Worm (Caenorhabditis elegans) whole organism, late embryonic: Measurements from ENCODE around the gene F17E9.15.

ENCODE experiments used
- C08G9.2 ChIP-seq: sonication (generic microtip); optimal IDR thresholded peaks from 2 replicates; lab custom pipeline; 2016; ENCODE audit warnings: mild to moderate bottlenecking, missing genetic modification characterization, moderate library complexity, missing compliant biosample characterization
- F13H6.1 ChIP-seq: sonication (generic microtip); optimal IDR thresholded peaks from 2 replicates; lab custom pipeline; 2016; ENCODE audit warnings: missing genetic modification characterization, missing compliant biosample characterization
- K02D7.2 ChIP-seq: sonication (generic microtip); optimal IDR thresholded peaks from 2 replicates; lab custom pipeline; 2017; ENCODE audit warnings: mild to moderate bottlenecking, missing genetic modification characterization, missing compliant biosample characterization
- K09A11.1 ChIP-seq: sonication (generic microtip); optimal IDR thresholded peaks from 2 replicates; lab custom pipeline; 2017; ENCODE audit warnings: antibody characterized with exemption, mild to moderate bottlenecking, missing genetic modification characterization, missing compliant biosample characterization; ENCODE audit not compliant: insufficient read depth
- T23F11.4 ChIP-seq: fragments of 200-800 bp; sonication (Bioruptor generic); optimal IDR thresholded peaks from 2 replicates; lab custom pipeline; 2018; ENCODE audit warnings: mild to moderate bottlenecking, missing genetic modification characterization, missing compliant biosample characterization
- ahr-1 ChIP-seq: sonication (generic microtip); optimal IDR thresholded peaks from 2 replicates; lab custom pipeline; 2016; ENCODE audit warnings: missing genetic modification characterization, missing compliant biosample characterization
- ama-1 ChIP-seq: fragments of 150-350 bp; optimal IDR thresholded peaks from 2 replicates; lab custom pipeline; 2014
- ceh-14 ChIP-seq: sonication (generic microtip); optimal IDR thresholded peaks from 2 replicates; lab custom pipeline; 2016; ENCODE audit warnings: missing genotype, missing genetic modification characterization, missing compliant biosample characterization
- ceh-18 ChIP-seq: sonication (generic microtip); optimal IDR thresholded peaks from 2 replicates; lab custom pipeline; 2016; ENCODE audit warnings: missing genetic modification characterization, missing compliant biosample characterization
- ceh-19 ChIP-seq: fragments of 200-800 bp; sonication (Bioruptor generic); optimal IDR thresholded peaks from 2 replicates; lab custom pipeline; 2018; ENCODE audit warnings: mild to moderate bottlenecking, missing genetic modification characterization, missing compliant biosample characterization
- ceh-2 ChIP-seq: sonication (generic microtip); optimal IDR thresholded peaks from 2 replicates; lab custom pipeline; 2016; ENCODE audit warnings: missing genotype, missing genetic modification characterization, missing compliant biosample characterization
- ceh-24 ChIP-seq: sonication (generic microtip); optimal IDR thresholded peaks from 2 replicates; lab custom pipeline; 2016; ENCODE audit warnings: mild to moderate bottlenecking, missing genetic modification characterization, missing compliant biosample characterization
- ceh-34 ChIP-seq: sonication (generic microtip); optimal IDR thresholded peaks from 2 replicates; lab custom pipeline; 2016; ENCODE audit warnings: mild to moderate bottlenecking, missing genetic modification characterization, missing compliant biosample characterization
- ceh-6 ChIP-seq: fragments of 200-800 bp; sonication (Bioruptor generic); optimal IDR thresholded peaks from 2 replicates; lab custom pipeline; 2018; ENCODE audit warnings: mild to moderate bottlenecking, missing genetic modification characterization, missing compliant biosample characterization
- che-1 ChIP-seq: sonication (generic microtip); optimal IDR thresholded peaks from 2 replicates; lab custom pipeline; 2016; ENCODE audit warnings: mild to moderate bottlenecking, missing genetic modification characterization, missing compliant biosample characterization
- dve-1 ChIP-seq: sonication (generic microtip); optimal IDR thresholded peaks from 2 replicates; lab custom pipeline; 2017; ENCODE audit warnings: antibody characterized with exemption, mild to moderate bottlenecking, missing genetic modification characterization, missing compliant biosample characterization
- elt-2 ChIP-seq: sonication (generic microtip); optimal IDR thresholded peaks from 2 replicates; lab custom pipeline; 2016; ENCODE audit warnings: missing genetic modification reagents, missing genetic modification characterization, missing compliant biosample characterization
- elt-4 ChIP-seq: sonication (generic microtip); optimal IDR thresholded peaks from 2 replicates; lab custom pipeline; 2016; ENCODE audit warnings: missing genetic modification characterization, missing compliant biosample characterization
- ets-4 ChIP-seq: sonication (generic microtip); optimal IDR thresholded peaks from 2 replicates; lab custom pipeline; 2016; ENCODE audit warnings: missing genetic modification characterization, missing compliant biosample characterization
- fax-1 ChIP-seq: sonication (generic microtip); optimal IDR thresholded peaks from 2 replicates; lab custom pipeline; 2016; ENCODE audit warnings: missing genotype, missing genetic modification characterization, missing compliant biosample characterization
- fkh-10 ChIP-seq: fragments of 150-350 bp; optimal IDR thresholded peaks from 2 replicates; lab custom pipeline; 2014; ENCODE audit warnings: missing biosample characterization, missing genetic modification reagents, missing genetic modification characterization
- fkh-6 ChIP-seq: sonication (generic microtip); optimal IDR thresholded peaks from 2 replicates; lab custom pipeline; 2016; ENCODE audit warnings: missing genetic modification characterization, missing compliant biosample characterization
- gmeb-2 ChIP-seq: sonication (generic microtip); optimal IDR thresholded peaks from 2 replicates; lab custom pipeline; 2016; ENCODE audit warnings: missing genetic modification characterization, inconsistent platforms, missing compliant biosample characterization
- hlh-13 ChIP-seq: fragments of 200-800 bp; sonication (Bioruptor generic); optimal IDR thresholded peaks from 2 replicates; lab custom pipeline; 2018; ENCODE audit warnings: mild to moderate bottlenecking, missing genetic modification characterization, missing compliant biosample characterization
- hlh-30 ChIP-seq: sonication (generic microtip); optimal IDR thresholded peaks from 2 replicates; lab custom pipeline; 2017; ENCODE audit warnings: antibody characterized with exemption, missing genetic modification characterization, missing compliant biosample characterization; ENCODE audit not compliant: insufficient read depth
- hlh-6 ChIP-seq: sonication (generic microtip); optimal IDR thresholded peaks from 2 replicates; lab custom pipeline; 2016; ENCODE audit warnings: missing genotype, missing genetic modification characterization, missing compliant biosample characterization
- hlh-8 ChIP-seq: sonication (generic microtip); optimal IDR thresholded peaks from 2 replicates; lab custom pipeline; 2016; ENCODE audit warnings: missing genotype, missing genetic modification characterization, missing compliant biosample characterization
- lim-6 ChIP-seq: sonication (generic microtip); optimal IDR thresholded peaks from 2 replicates; lab custom pipeline; 2016; ENCODE audit warnings: missing genetic modification characterization, missing compliant biosample characterization
- lin-11 ChIP-seq: fragments of 200-800 bp; sonication (Bioruptor generic); optimal IDR thresholded peaks from 2 replicates; lab custom pipeline; 2018; ENCODE audit warnings: mild to moderate bottlenecking, missing genetic modification characterization, missing compliant biosample characterization
- nfya-1 ChIP-seq: sonication (generic microtip); optimal IDR thresholded peaks from 2 replicates; lab custom pipeline; 2017; ENCODE audit warnings: missing genetic modification characterization, mild to moderate bottlenecking, missing compliant biosample characterization, antibody characterized with exemption, moderate library complexity
- npax-4 ChIP-seq: sonication (generic microtip); optimal IDR thresholded peaks from 2 replicates; lab custom pipeline; 2016; ENCODE audit warnings: missing genetic modification characterization, missing compliant biosample characterization
- pag-3 ChIP-seq: sonication (generic microtip); optimal IDR thresholded peaks from 2 replicates; lab custom pipeline; 2016; ENCODE audit warnings: missing compliant biosample characterization, missing genetic modification characterization, borderline replicate concordance
- pat-9 ChIP-seq: fragments of 200-800 bp; sonication (Bioruptor generic); optimal IDR thresholded peaks from 2 replicates; lab custom pipeline; 2018; ENCODE audit warnings: mild to moderate bottlenecking, missing genetic modification characterization, moderate library complexity, missing compliant biosample characterization
- pax-1 ChIP-seq: fragments of 150-350 bp; optimal IDR thresholded peaks from 2 replicates; lab custom pipeline; 2014; ENCODE audit warnings: missing biosample characterization, missing genetic modification characterization
- pha-4 ChIP-seq: fragments of 150-350 bp; optimal IDR thresholded peaks from 2 replicates; lab custom pipeline; 2018; ENCODE audit warnings: missing biosample characterization, missing genetic modification reagents, missing genetic modification characterization
- pqm-1 ChIP-seq: sonication (generic microtip); optimal IDR thresholded peaks from 2 replicates; lab custom pipeline; 2016; ENCODE audit warnings: missing genetic modification characterization, missing compliant biosample characterization
- pros-1 ChIP-seq: fragments of 150-350 bp; optimal IDR thresholded peaks from 2 replicates; lab custom pipeline; 2014; ENCODE audit warnings: missing biosample characterization, missing genetic modification reagents, missing genetic modification characterization
- ref-2 ChIP-seq: sonication (generic microtip); optimal IDR thresholded peaks from 2 replicates; lab custom pipeline; 2016; ENCODE audit warnings: missing genetic modification characterization, missing compliant biosample characterization
- sdc-2 ChIP-seq: sonication (generic microtip); optimal IDR thresholded peaks from 2 replicates; lab custom pipeline; 2016; ENCODE audit warnings: missing genotype, missing genetic modification characterization, missing compliant biosample characterization
- sox-4 ChIP-seq: sonication (generic microtip); optimal IDR thresholded peaks from 2 replicates; lab custom pipeline; 2017; ENCODE audit warnings: mild to moderate bottlenecking, missing genetic modification characterization, inconsistent platforms, missing compliant biosample characterization
- syd-9 ChIP-seq: sonication (generic microtip); optimal IDR thresholded peaks from 2 replicates; lab custom pipeline; 2016; ENCODE audit warnings: mild to moderate bottlenecking, missing genetic modification characterization, moderate library complexity, missing compliant biosample characterization
- tbx-2 ChIP-seq: sonication (generic microtip); optimal IDR thresholded peaks from 2 replicates; lab custom pipeline; 2016; ENCODE audit warnings: missing genetic modification characterization, missing compliant biosample characterization
- unc-42 ChIP-seq: sonication (generic microtip); optimal IDR thresholded peaks from 2 replicates; lab custom pipeline; 2016; ENCODE audit warnings: missing genotype, missing genetic modification characterization, missing compliant biosample characterization
- unc-55 ChIP-seq: sonication (generic microtip); optimal IDR thresholded peaks from 2 replicates; lab custom pipeline; 2017; ENCODE audit warnings: missing biosample characterization, missing genetic modification reagents, missing genetic modification characterization
- ztf-16 ChIP-seq: sonication (generic microtip); optimal IDR thresholded peaks from 2 replicates; lab custom pipeline; 2017; ENCODE audit warnings: missing genetic modification characterization, missing compliant biosample characterization

F17E9.15 gene

ce11 chrIV:8375381-8375780 lies 28.2 kb downstream of the F17E9.15 start (continued):
- TF ChIP-seq ets-4 (tag; lab: Kevin White, UChicago) (peak; percentile 34), ama-1 (no peak), hlh-30 (tag; lab: Kevin White, UChicago) (peak; percentile 56), nfya-1 (tag; lab: Kevin White, UChicago) (peak; percentile 67), ahr-1 (tag; lab: Kevin White, UChicago) (peak; percentile 33), ceh-14 (peak; percentile 62), pha-4 (no peak), pax-1 (tag; lab: Kevin White, UChicago) (no peak), ceh-34 (tag; lab: Kevin White, UChicago) (peak; percentile 87), ceh-2 (tag; lab: Kevin White, UChicago) (peak; percentile 77), tbx-2 (tag; lab: Kevin White, UChicago) (peak; percentile 86), dve-1 (peak; percentile 85), pag-3 (peak; percentile 39), gmeb-2 (tag; lab: Kevin White, UChicago) (peak; percentile 81), ceh-24 (no peak), K02D7.2 (tag; lab: Kevin White, UChicago) (peak; percentile 51), hlh-8 (peak; percentile 66), npax-4 (tag; lab: Kevin White, UChicago) (peak; percentile 77), elt-2 (peak; percentile 94), che-1 (tag; lab: Kevin White, UChicago) (peak; percentile 86), pat-9 (tag; lab: Kevin White, UChicago) (peak; percentile 87), lin-11 (tag; lab: Kevin White, UChicago) (peak; percentile 84), fax-1 (tag; lab: Kevin White, UChicago) (peak; percentile 66), elt-4 (tag; lab: Kevin White, UChicago) (no peak), sdc-2 (peak; percentile 77), T23F11.4 (GFP tag; lab: Kevin White, UChicago) (peak; percentile 63), fkh-10 (GFP tag; lab: Kevin White, UChicago) (peak; percentile 73), unc-42 (peak; percentile 61), ref-2 (tag; lab: Kevin White, UChicago) (peak; percentile 92), ztf-16 (tag; lab: Kevin White, UChicago) (peak; percentile 82), ceh-19 (GFP tag; lab: Kevin White, UChicago) (peak; percentile 75), C08G9.2 (tag; lab: Kevin White, UChicago) (peak; percentile 69), hlh-6 (tag; lab: Kevin White, UChicago) (peak; percentile 89), F13H6.1 (tag; lab: Kevin White, UChicago) (peak; percentile 64), unc-55 (GFP tag; lab: Kevin White, UChicago) (peak; percentile 65), ceh-6 (peak; percentile 87), sox-4 (tag; lab: Kevin White, UChicago) (peak; percentile 78), lim-6 (tag; lab: Kevin White, UChicago) (no peak)

ce11 chrIV:8376923-8377322 lies 29.7 kb downstream of the F17E9.15 start:
- no peak for TF ChIP-seq C08G9.2 (tag; lab: Kevin White, UChicago)
- TF ChIP-seq fkh-6 (tag; lab: Kevin White, UChicago) = no peak
- no peak for TF ChIP-seq sox-4 (tag; lab: Kevin White, UChicago)
- no peak for TF ChIP-seq elt-2
- no peak for TF ChIP-seq F13H6.1 (tag; lab: Kevin White, UChicago)
- TF ChIP-seq pros-1 (tag; lab: Kevin White, UChicago) = no peak
- TF ChIP-seq hlh-13 (GFP tag; lab: Kevin White, UChicago) = no peak
- no peak for TF ChIP-seq syd-9 (tag; lab: Kevin White, UChicago)
- TF ChIP-seq ceh-18 (tag; lab: Kevin White, UChicago) = no peak
- TF ChIP-seq ztf-16 (tag; lab: Kevin White, UChicago) = no peak
- TF ChIP-seq dve-1 = no peak
- no peak for TF ChIP-seq ceh-24
- TF ChIP-seq elt-4 (tag; lab: Kevin White, UChicago) = no peak
- TF ChIP-seq hlh-6 (tag; lab: Kevin White, UChicago) = no peak
- no peak for TF ChIP-seq ceh-34 (tag; lab: Kevin White, UChicago)
- no peak for TF ChIP-seq K09A11.1 (tag; lab: Kevin White, UChicago)
- TF ChIP-seq pqm-1 (tag; lab: Kevin White, UChicago) = no peak
